Worm (Caenorhabditis elegans) whole organism, L3 larva: ENCODE measurements around the gene rab-3.

Experiments
- ama-1 ChIP-seq: fragments of 150-350 bp; optimal IDR thresholded peaks from 2 replicates; lab custom pipeline; 2018
- ceh-28 ChIP-seq: fragments of 150-350 bp; optimal IDR thresholded peaks from 2 replicates; lab custom pipeline; 2014; ENCODE audit warnings: missing biosample characterization, missing genetic modification reagents, missing genetic modification characterization
- hmg-11 ChIP-seq: sonication (generic microtip); optimal IDR thresholded peaks from 2 replicates; lab custom pipeline; 2016; ENCODE audit warnings: missing genetic modification characterization, missing compliant biosample characterization
- nhr-12 ChIP-seq: fragments of 150-350 bp; optimal IDR thresholded peaks from 2 replicates; lab custom pipeline; 2014; ENCODE audit warnings: missing biosample characterization, missing genetic modification characterization
- nhr-237 ChIP-seq: fragments of 150-350 bp; optimal IDR thresholded peaks from 2 replicates; lab custom pipeline; 2014; ENCODE audit warnings: missing biosample characterization, missing genetic modification characterization
- nhr-28 ChIP-seq: fragments of 150-350 bp; optimal IDR thresholded peaks from 2 replicates; lab custom pipeline; 2014; ENCODE audit warnings: missing biosample characterization, missing genetic modification characterization
- skn-1 ChIP-seq: fragments of 150-350 bp; optimal IDR thresholded peaks from 2 replicates; lab custom pipeline; 2014; ENCODE audit warnings: missing biosample characterization, missing genetic modification characterization
- unc-62 ChIP-seq: fragments of 150-350 bp; sonication (generic microtip); optimal IDR thresholded peaks from 4 replicates; lab custom pipeline; 2014; ENCODE audit warnings: missing biosample characterization, missing genetic modification reagents, missing genetic modification characterization

DNA sequence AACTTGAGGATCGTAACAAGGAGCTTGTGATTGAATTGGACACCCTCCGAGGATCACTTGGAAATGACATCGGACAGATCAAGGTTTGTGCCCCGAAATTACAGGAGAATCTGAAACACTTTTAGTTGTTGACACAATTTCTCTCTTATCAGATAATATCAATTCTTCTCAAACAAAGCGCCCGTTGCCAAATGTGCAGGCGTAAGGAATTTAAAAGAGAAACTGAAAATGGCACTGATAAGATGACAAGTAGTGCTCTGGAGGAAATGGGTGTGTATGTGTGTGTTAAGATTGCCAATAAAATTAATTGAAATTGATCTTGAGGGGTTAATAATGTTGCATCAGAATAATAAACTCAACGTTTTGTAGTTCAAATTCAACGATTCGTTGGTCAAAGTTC, 23.7 kb upstream of the rab-3 start:
- no peak for TF ChIP-seq nhr-28 (tag; lab: Kevin White, UChicago)
- no peak for TF ChIP-seq nhr-12
- TF ChIP-seq skn-1: no peak
- no peak for TF ChIP-seq nhr-237 (tag; lab: Kevin White, UChicago)
- no peak for TF ChIP-seq ama-1 (lab: Kevin White, UChicago)
- TF ChIP-seq hmg-11 (tag; lab: Kevin White, UChicago): no peak
- no peak for TF ChIP-seq ceh-28
- no peak for TF ChIP-seq unc-62 (GFP tag; lab: Kevin White, UChicago)
